Worm (Caenorhabditis elegans) whole organism, mixed stage, embryonic: ENCODE data around the gene K08D8.9.

Source experiments
- M03D4.4 ChIP-seq: sonication (generic microtip); optimal IDR thresholded peaks from 2 replicates; lab custom pipeline; 2017; ENCODE audit warnings: mild to moderate bottlenecking, missing genetic modification characterization, missing compliant biosample characterization
- bed-3 ChIP-seq: fragments of 200-800 bp; sonication (Bioruptor generic); optimal IDR thresholded peaks from 3 replicates; lab custom pipeline; 2018; ENCODE audit warnings: mild to moderate bottlenecking, missing genetic modification characterization, moderate library complexity, missing compliant biosample characterization
- ceh-39 ChIP-seq: fragments of 150-350 bp; optimal IDR thresholded peaks from 2 replicates; lab custom pipeline; 2014; ENCODE audit warnings: missing biosample characterization, missing genetic modification characterization
- ceh-43 ChIP-seq: fragments of 200-800 bp; sonication (Bioruptor generic); optimal IDR thresholded peaks from 2 replicates; lab custom pipeline; 2018; ENCODE audit warnings: mild to moderate bottlenecking, missing genetic modification characterization, moderate library complexity, missing compliant biosample characterization
- ceh-83 ChIP-seq: fragments of 200-800 bp; sonication (Bioruptor generic); optimal IDR thresholded peaks from 2 replicates; lab custom pipeline; 2018; ENCODE audit warnings: mild to moderate bottlenecking, missing genetic modification characterization, missing compliant biosample characterization
- cnd-1 ChIP-seq: fragments of 200-800 bp; sonication (Bioruptor generic); optimal IDR thresholded peaks from 2 replicates; lab custom pipeline; 2018; ENCODE audit warnings: mild to moderate bottlenecking, missing genetic modification characterization, missing compliant biosample characterization
- drap-1 ChIP-seq: fragments of 200-800 bp; sonication (Bioruptor generic); optimal IDR thresholded peaks from 3 replicates; lab custom pipeline; 2018; ENCODE audit warnings: mild to moderate bottlenecking, missing genetic modification characterization, missing compliant biosample characterization
- flh-1 ChIP-seq: fragments of 200-800 bp; sonication (Bioruptor generic); optimal IDR thresholded peaks from 2 replicates; lab custom pipeline; 2018; ENCODE audit warnings: mild to moderate bottlenecking, missing genetic modification characterization, moderate library complexity, missing compliant biosample characterization
- lsy-2 ChIP-seq: fragments of 150-350 bp; optimal IDR thresholded peaks from 2 replicates; lab custom pipeline; 2014; ENCODE audit warnings: missing biosample characterization, missing genetic modification characterization
- mab-5 ChIP-seq: fragments of 150-350 bp; optimal IDR thresholded peaks from 2 replicates; lab custom pipeline; 2014; ENCODE audit warnings: missing biosample characterization, missing genetic modification characterization
- mep-1 ChIP-seq: fragments of 150-350 bp; optimal IDR thresholded peaks from 2 replicates; lab custom pipeline; 2017; ENCODE audit warnings: missing biosample characterization, missing genetic modification reagents, missing genetic modification characterization, inconsistent platforms
- nhr-237 ChIP-seq: fragments of 150-350 bp; optimal IDR thresholded peaks from 2 replicates; lab custom pipeline; 2014; ENCODE audit warnings: missing biosample characterization, missing genetic modification characterization
- pha-4 ChIP-seq: fragments of 150-350 bp; optimal IDR thresholded peaks from 2 replicates; lab custom pipeline; 2018; ENCODE audit warnings: missing biosample characterization, missing genetic modification reagents, missing genetic modification characterization
- snpc-4 ChIP-seq: fragments of 150-350 bp; optimal IDR thresholded peaks from 2 replicates; lab custom pipeline; 2014; ENCODE audit warnings: missing biosample characterization, missing genetic modification characterization
- unc-120 ChIP-seq: sonication (generic microtip); optimal IDR thresholded peaks from 2 replicates; lab custom pipeline; 2017; ENCODE audit warnings: missing genetic modification characterization, missing compliant biosample characterization; ENCODE audit not compliant: poor library complexity, severe bottlenecking
- unc-39 ChIP-seq: fragments of 150-350 bp; optimal IDR thresholded peaks from 2 replicates; lab custom pipeline; 2014; ENCODE audit warnings: missing biosample characterization, missing genetic modification characterization
- ztf-11 ChIP-seq: fragments of 150-350 bp; optimal IDR thresholded peaks from 2 replicates; lab custom pipeline; 2014; ENCODE audit warnings: missing biosample characterization, missing genetic modification characterization

The K08D8.9 gene

ce11 chrIV:12942633-12943032, 43.1 kb downstream of the K08D8.9 start, which contains the start of gene dct-19:
dct-19 (plus strand) TSS chrIV:12942933.
- no peak for TF ChIP-seq mab-5
- no peak for TF ChIP-seq unc-120

ce11 chrIV:12946488-12946887, 47.0 kb downstream of the K08D8.9 start, which contains the start of gene F55G11.1:
F55G11.1 (minus strand) TSS chrIV:12946588.
- TF ChIP-seq unc-39 (tag; lab: Kevin White, UChicago) (no peak), M03D4.4 (tag; lab: Kevin White, UChicago) (no peak), nhr-237 (no peak), mep-1 (tag; lab: Kevin White, UChicago) (no peak), snpc-4 (tag; lab: Kevin White, UChicago) (no peak), pha-4 (no peak), drap-1 (GFP tag; lab: Kevin White, UChicago) (no peak), unc-120 (no peak), lsy-2 (tag; lab: Kevin White, UChicago) (no peak), bed-3 (no peak)
- TF ChIP-seq, all 35 proteins: peak for 0

ce11 chrIV:12948470-12948869, 49.0 kb downstream of the K08D8.9 start, which contains the start of gene F55G11.10:
F55G11.10 (plus strand) TSS chrIV:12948770.
- TF ChIP-seq ceh-39 (tag; lab: Kevin White, UChicago) (no peak), ceh-83 (GFP tag; lab: Kevin White, UChicago) (no peak), flh-1 (no peak), cnd-1 (tag; lab: Kevin White, UChicago) (no peak), ceh-43 (GFP tag; lab: Kevin White, UChicago) (no peak), ztf-11 (no peak)
- TF ChIP-seq, all 35 proteins: peak for 0
